Fruit fly (Drosophila melanogaster): ENCODE data around the gene CG14115.

Gene CG14115

dm6 chr3L:13017803-13018324 lies 43.4 kb downstream of the CG14115 start, which contains the start of the genes mRpL20 and Icmt (continued):
- peak; percentile 88 for TF ChIP-seq CG3407 (GFP tag; optimal IDR thresholded peaks at IDR 0.05)
- peak; percentile 93 for TF ChIP-seq CG3726 (GFP tag; IDR thresholded peaks at IDR 0.05)
- TF ChIP-seq row (GFP tag; IDR thresholded peaks at IDR 0.05) = peak; percentile 99
- TF ChIP-seq CG10209 (GFP tag; optimal IDR thresholded peaks at IDR 0.05) = peak; percentile 94
- peak; percentile 52 for TF ChIP-seq corto (GFP tag; optimal IDR thresholded peaks at IDR 0.05)
- peak; percentile 86; the same call in 2 of the 4 replicates for TF ChIP-seq chinmo (GFP tag; IDR thresholded peaks at IDR 0.05; ENCODE audit: partially characterized antibody)
- TF ChIP-seq ase (GFP tag; IDR thresholded peaks at IDR 0.05) = peak; percentile 96
- TF ChIP-seq CG13287 (GFP tag; IDR thresholded peaks at IDR 0.05; ENCODE audit: partially characterized antibody) = peak; percentile 85
- peak; percentile 55 for TF ChIP-seq CG3838 (GFP tag; optimal IDR thresholded peaks at IDR 0.05)
- TF ChIP-seq CG14710 (tag; optimal IDR thresholded peaks at IDR 0.05) = peak; percentile 80
- TF ChIP-seq nom (GFP tag; optimal IDR thresholded peaks at IDR 0.05) = peak; percentile 66
- TF ChIP-seq tna (GFP tag; IDR thresholded peaks at IDR 0.05; ENCODE audit: partially characterized antibody) = peak; percentile 80
- TF ChIP-seq CG7556 (GFP tag; optimal IDR thresholded peaks at IDR 0.05) = peak; percentile 92
- TF ChIP-seq CG16815 (GFP tag; optimal IDR thresholded peaks at IDR 0.05) = peak; percentile 88
- TF ChIP-seq prd (optimal IDR thresholded peaks at IDR 0.05) = no peak
- peak; percentile 99 for TF ChIP-seq prd (GFP tag; IDR thresholded peaks at IDR 0.05)
- no peak for TF ChIP-seq CG17912 (GFP tag; optimal IDR thresholded peaks at IDR 0.05)
- peak; percentile 92 for TF ChIP-seq sisA (GFP tag; IDR thresholded peaks at IDR 0.05)
- TF ChIP-seq CG30431 (GFP tag; optimal IDR thresholded peaks at IDR 0.05) = peak; percentile 76
- peak; percentile 88 for TF ChIP-seq CG2120 (GFP tag; optimal IDR thresholded peaks at IDR 0.05)
- TF ChIP-seq Nf-YB (GFP tag; optimal IDR thresholded peaks at IDR 0.05) = peak; percentile 77
- peak; percentile 84 for TF ChIP-seq org-1 (GFP tag; optimal IDR thresholded peaks at IDR 0.05)
- TF ChIP-seq wor (GFP tag; IDR thresholded peaks at IDR 0.05) = peak; percentile 93
- TF ChIP-seq CG9215 (GFP tag; IDR thresholded peaks at IDR 0.05) = peak; percentile 93
- TF ChIP-seq Hr78 (GFP tag; optimal IDR thresholded peaks at IDR 0.05) = peak in 1 of 2 experiments; percentile 60
- TF ChIP-seq maf-S (GFP tag; optimal IDR thresholded peaks at IDR 0.05) = peak; percentile 37
- peak; percentile 74 for TF ChIP-seq CG34224 (GFP tag; IDR thresholded peaks at IDR 0.05; ENCODE audit: partially characterized antibody)
- TF ChIP-seq HmgZ (tag; optimal IDR thresholded peaks at IDR 0.05) = peak; percentile 94
- TF ChIP-seq CG12299 (tag; optimal IDR thresholded peaks at IDR 0.05) = peak; percentile 94
- no peak for TF ChIP-seq usp (GFP tag; optimal IDR thresholded peaks at IDR 0.05)
- peak; percentile 93 for TF ChIP-seq Ada2b (GFP tag; IDR thresholded peaks at IDR 0.05)
- TF ChIP-seq Dad (GFP tag; optimal IDR thresholded peaks at IDR 0.05) = no peak
- peak; percentile 91 for TF ChIP-seq CG17359 (tag; optimal IDR thresholded peaks at IDR 0.05)
- TF ChIP-seq CG16779 (GFP tag; IDR thresholded peaks at IDR 0.05) = peak; percentile 89
- no peak for TF ChIP-seq Kr (GFP tag; optimal IDR thresholded peaks at IDR 0.05)
- peak; percentile 66 for TF ChIP-seq Dref (GFP tag; IDR thresholded peaks at IDR 0.05)
- peak; percentile 96 for TF ChIP-seq CG12659 (GFP tag; optimal IDR thresholded peaks at IDR 0.05)
- peak; percentile 71 to 78 for TF ChIP-seq Pdp1 (GFP tag; optimal IDR thresholded peaks at IDR 0.05)
- peak; percentile 73; the same call in 2 of the 3 replicates for TF ChIP-seq CG7963 (GFP tag; IDR thresholded peaks at IDR 0.05; ENCODE audit: partially characterized antibody)
- TF ChIP-seq CG33213 (GFP tag; optimal IDR thresholded peaks at IDR 0.05) = peak; percentile 20
- peak; percentile 80 for TF ChIP-seq dan (GFP tag; IDR thresholded peaks at IDR 0.05)
- peak; percentile 60 for TF ChIP-seq CG4328 (GFP tag; optimal IDR thresholded peaks at IDR 0.05)
- TF ChIP-seq Rx (GFP tag; IDR thresholded peaks at IDR 0.05) = peak; percentile 91
- peak; percentile 94 for TF ChIP-seq toy (GFP tag; IDR thresholded peaks at IDR 0.05)
- peak; percentile 82 for TF ChIP-seq jing (GFP tag; optimal IDR thresholded peaks at IDR 0.05)
- TF ChIP-seq zen2 (GFP tag; IDR thresholded peaks at IDR 0.05; ENCODE audit: partially characterized antibody) = no peak; the same call in 1 of the 3 replicates
- TF ChIP-seq lov (optimal IDR thresholded peaks at IDR 0.05) = no peak
- TF ChIP-seq lov (GFP tag; IDR thresholded peaks at IDR 0.05) = peak; percentile 91
- TF ChIP-seq Fer2 (tag; optimal IDR thresholded peaks at IDR 0.05) = peak; percentile 60
- peak; percentile 52 for TF ChIP-seq CG6654 (GFP tag; optimal IDR thresholded peaks at IDR 0.05)
